Worm (Caenorhabditis elegans) whole organism, L1 larva: ENCODE data around the gene oac-58.
A peak's percentile ranks its signal among the peaks of the same experiment; 100 is the strongest.

Source experiments
- C16A3.4 ChIP-seq: fragments of 150-350 bp; optimal IDR thresholded peaks from 2 replicates; lab custom pipeline; 2014; ENCODE audit warnings: missing biosample characterization, missing genetic modification characterization
- F16B12.6 ChIP-seq: fragments of 150-350 bp; optimal IDR thresholded peaks from 2 replicates; lab custom pipeline; 2014; ENCODE audit warnings: missing biosample characterization, missing genetic modification characterization
- blmp-1 ChIP-seq: fragments of 150-350 bp; optimal IDR thresholded peaks from 2 replicates; lab custom pipeline; 2014; ENCODE audit warnings: missing biosample characterization, missing genetic modification characterization
- ceh-8 ChIP-seq: fragments of 200-800 bp; sonication (Bioruptor generic); optimal IDR thresholded peaks from 2 replicates; lab custom pipeline; 2018; ENCODE audit warnings: mild to moderate bottlenecking, missing genetic modification characterization, moderate library complexity, missing compliant biosample characterization
- ceh-82 ChIP-seq, 3 experiments: fragments of 150-350 bp in 1 of 3; sonication (generic microtip) in 2 of 3; optimal IDR thresholded peaks; 2 replicates each; lab custom pipeline; 2014 to 2017; ENCODE audit warnings: missing biosample characterization in 3 of 3, missing genetic modification characterization in 3 of 3
- dpl-1 ChIP-seq, 3 experiments: fragments of 150-350 bp in 2 of 3; sonication (generic microtip) in 1 of 3; optimal IDR thresholded peaks; 2 replicates each; lab custom pipeline; 2014 to 2017; ENCODE audit warnings: missing biosample characterization in 3 of 3, missing genetic modification characterization in 3 of 3, missing genetic modification reagents in 3 of 3
- dsc-1 ChIP-seq: sonication (generic microtip); optimal IDR thresholded peaks from 2 replicates; lab custom pipeline; 2016; ENCODE audit warnings: mild to moderate bottlenecking, missing genetic modification characterization, missing compliant biosample characterization
- efl-1 ChIP-seq, 4 experiments: fragments of 150-350 bp; optimal IDR thresholded peaks in 3 of 4; peaks in 1 of 4; 1 replicate in 1 of 4; 2 replicates in 3 of 4; lab custom pipeline; 2014; ENCODE audit warnings: missing biosample characterization in 2 of 4, missing genetic modification characterization in 2 of 4, missing genetic modification reagents in 2 of 4
- efl-3 ChIP-seq: fragments of 200-800 bp; sonication (Bioruptor generic); optimal IDR thresholded peaks from 2 replicates; lab custom pipeline; 2018; ENCODE audit warnings: mild to moderate bottlenecking, missing genetic modification characterization, missing compliant biosample characterization
- elt-2 ChIP-seq: sonication (generic microtip); optimal IDR thresholded peaks from 2 replicates; lab custom pipeline; 2016; ENCODE audit warnings: missing genetic modification characterization, mild to moderate bottlenecking, inconsistent platforms, missing compliant biosample characterization, missing genetic modification reagents
- elt-3 ChIP-seq, 6 experiments: fragments of 150-350 bp in 1 of 6; sonication (generic microtip); optimal IDR thresholded peaks; 2 replicates each; lab custom pipeline; 2017 to 2018; ENCODE audit warnings: missing biosample characterization in 6 of 6, missing genetic modification characterization in 6 of 6, inconsistent platforms in 1 of 6
- fkh-10 ChIP-seq: sonication (generic microtip); optimal IDR thresholded peaks from 2 replicates; lab custom pipeline; 2017; ENCODE audit warnings: missing biosample characterization, missing genetic modification reagents, missing genetic modification characterization
- fkh-8 ChIP-seq: sonication (generic microtip); optimal IDR thresholded peaks from 2 replicates; lab custom pipeline; 2016; ENCODE audit warnings: mild to moderate bottlenecking, missing genetic modification characterization, missing compliant biosample characterization
- fos-1 ChIP-seq: fragments of 150-350 bp; optimal IDR thresholded peaks from 2 replicates; lab custom pipeline; 2014; ENCODE audit warnings: missing biosample characterization, missing genetic modification characterization
- grh-1 ChIP-seq: fragments of 200-800 bp; sonication (Bioruptor generic); IDR thresholded peaks from 2 replicates; pipeline ENCODE4 v1.3.6; 2022; ENCODE audit warnings: missing genetic modification reagents, missing genetic modification characterization, missing compliant biosample characterization
- isw-1 ChIP-seq: fragments of 200-800 bp; sonication (Bioruptor generic); IDR thresholded peaks from 2 replicates; pipeline ENCODE4 v1.3.6; 2022; ENCODE audit warnings: missing genetic modification characterization, missing compliant biosample characterization
- lin-13 ChIP-seq: fragments of 150-350 bp; optimal IDR thresholded peaks from 2 replicates; lab custom pipeline; 2014; ENCODE audit warnings: missing biosample characterization, missing genetic modification reagents, missing genetic modification characterization
- lin-14 ChIP-seq: fragments of 200-800 bp; sonication (Bioruptor generic); optimal IDR thresholded peaks from 2 replicates; lab custom pipeline; 2018; ENCODE audit warnings: mild to moderate bottlenecking, missing genetic modification characterization, moderate library complexity, missing compliant biosample characterization
- lin-15B ChIP-seq: fragments of 150-350 bp; sonication (generic microtip); optimal IDR thresholded peaks from 3 replicates; lab custom pipeline; 2014; ENCODE audit warnings: missing biosample characterization, missing genetic modification characterization
- lin-35 ChIP-seq, 2 experiments: fragments of 150-350 bp; optimal IDR thresholded peaks; 2 replicates each; lab custom pipeline; 2014; ENCODE audit warnings: missing biosample characterization in 2 of 2, missing genetic modification characterization in 2 of 2, missing genetic modification reagents in 2 of 2
- lsy-2 ChIP-seq, 2 experiments: fragments of 150-350 bp; optimal IDR thresholded peaks; 2 replicates each; lab custom pipeline; 2014; ENCODE audit warnings: missing biosample characterization in 2 of 2, missing genetic modification characterization in 2 of 2
- mab-9 ChIP-seq: fragments of 200-800 bp; sonication (Bioruptor generic); IDR thresholded peaks from 2 replicates; pipeline ENCODE4 v1.3.6; 2022; ENCODE audit warnings: missing genetic modification reagents, missing genetic modification characterization, missing compliant biosample characterization
- mdl-1 ChIP-seq, 2 experiments: fragments of 150-350 bp; optimal IDR thresholded peaks; 2 replicates each; lab custom pipeline; 2014 to 2017; ENCODE audit warnings: missing biosample characterization in 2 of 2, missing genetic modification characterization in 2 of 2, inconsistent platforms in 1 of 2
- mep-1 ChIP-seq: fragments of 150-350 bp; optimal IDR thresholded peaks from 2 replicates; lab custom pipeline; 2014; ENCODE audit warnings: missing biosample characterization, missing genetic modification characterization
- nhr-19 ChIP-seq: fragments of 200-800 bp; sonication (Bioruptor generic); conservative IDR thresholded peaks from 2 replicates; pipeline ENCODE4 v1.3.6; 2022; ENCODE audit warnings: missing genetic modification characterization, missing compliant biosample characterization
- nhr-20 ChIP-seq: sonication (generic microtip); optimal IDR thresholded peaks from 2 replicates; lab custom pipeline; 2016; ENCODE audit warnings: mild to moderate bottlenecking, missing genetic modification characterization, missing compliant biosample characterization
- nhr-47 ChIP-seq: sonication (generic microtip); optimal IDR thresholded peaks from 2 replicates; lab custom pipeline; 2016; ENCODE audit warnings: mild to moderate bottlenecking, missing genetic modification characterization, moderate library complexity, missing compliant biosample characterization
- nhr-71 ChIP-seq: sonication (generic microtip); optimal IDR thresholded peaks from 2 replicates; lab custom pipeline; 2016; ENCODE audit warnings: mild to moderate bottlenecking, missing genetic modification characterization, moderate library complexity, missing compliant biosample characterization
- nhr-76 ChIP-seq: sonication (generic microtip); optimal IDR thresholded peaks from 2 replicates; lab custom pipeline; 2017; ENCODE audit warnings: missing biosample characterization, missing genetic modification characterization
- nhr-77 ChIP-seq: fragments of 150-350 bp; optimal IDR thresholded peaks from 2 replicates; lab custom pipeline; 2014; ENCODE audit warnings: missing biosample characterization, missing genetic modification characterization
- nhr-85 ChIP-seq: sonication (generic microtip); peaks from one replicate; lab custom pipeline; 2016; ENCODE audit warnings: missing genetic modification characterization, inconsistent platforms, missing compliant biosample characterization
- pag-3 ChIP-seq: sonication (generic microtip); optimal IDR thresholded peaks from 2 replicates; lab custom pipeline; 2017; ENCODE audit warnings: missing genetic modification characterization, mild to moderate bottlenecking, missing compliant biosample characterization, antibody characterized with exemption, borderline replicate concordance; ENCODE audit not compliant: insufficient read depth
- pax-3 ChIP-seq: fragments of 200-800 bp; sonication (Bioruptor generic); optimal IDR thresholded peaks from 2 replicates; lab custom pipeline; 2018; ENCODE audit warnings: mild to moderate bottlenecking, missing genetic modification characterization, moderate library complexity, missing compliant biosample characterization
- rnt-1 ChIP-seq: sonication (generic microtip); optimal IDR thresholded peaks from 2 replicates; lab custom pipeline; 2016; ENCODE audit warnings: mild to moderate bottlenecking, missing genetic modification characterization, moderate library complexity, missing compliant biosample characterization
- skn-1 ChIP-seq: fragments of 150-350 bp; optimal IDR thresholded peaks from 2 replicates; lab custom pipeline; 2014; ENCODE audit warnings: missing biosample characterization, missing genetic modification characterization
- snu-23 ChIP-seq: sonication (generic microtip); optimal IDR thresholded peaks from 2 replicates; lab custom pipeline; 2016; ENCODE audit warnings: missing genetic modification characterization, missing compliant biosample characterization
- sox-4 ChIP-seq: sonication (generic microtip); optimal IDR thresholded peaks from 2 replicates; lab custom pipeline; 2016; ENCODE audit warnings: missing genetic modification characterization, missing compliant biosample characterization
- swsn-7 ChIP-seq: sonication (generic microtip); optimal IDR thresholded peaks from 2 replicates; lab custom pipeline; 2016; ENCODE audit warnings: missing genetic modification characterization, missing compliant biosample characterization
- tbx-2 ChIP-seq: sonication (generic microtip); optimal IDR thresholded peaks from 2 replicates; lab custom pipeline; 2016; ENCODE audit warnings: missing genetic modification characterization, missing compliant biosample characterization
- unc-30 ChIP-seq: sonication (generic microtip); optimal IDR thresholded peaks from 2 replicates; lab custom pipeline; 2017; ENCODE audit warnings: missing biosample characterization, missing genetic modification characterization
- unc-62 ChIP-seq: fragments of 150-350 bp; optimal IDR thresholded peaks from 2 replicates; lab custom pipeline; 2014; ENCODE audit warnings: missing biosample characterization, missing genetic modification reagents, missing genetic modification characterization
- unc-86 ChIP-seq: sonication (generic microtip); optimal IDR thresholded peaks from 2 replicates; lab custom pipeline; 2016; ENCODE audit warnings: missing genetic modification characterization, missing compliant biosample characterization
- unc-98 ChIP-seq: fragments of 200-800 bp; sonication (Bioruptor generic); IDR thresholded peaks from 2 replicates; pipeline ENCODE4 v1.3.6; 2022; ENCODE audit warnings: missing genetic modification characterization, missing compliant biosample characterization
- xbp-1 ChIP-seq: sonication (generic microtip); optimal IDR thresholded peaks from 2 replicates; lab custom pipeline; 2016; ENCODE audit warnings: missing genetic modification characterization, missing compliant biosample characterization
- zag-1 ChIP-seq: fragments of 150-350 bp; optimal IDR thresholded peaks from 2 replicates; lab custom pipeline; 2014; ENCODE audit warnings: missing biosample characterization, missing genetic modification characterization

Gene oac-58

DNA sequence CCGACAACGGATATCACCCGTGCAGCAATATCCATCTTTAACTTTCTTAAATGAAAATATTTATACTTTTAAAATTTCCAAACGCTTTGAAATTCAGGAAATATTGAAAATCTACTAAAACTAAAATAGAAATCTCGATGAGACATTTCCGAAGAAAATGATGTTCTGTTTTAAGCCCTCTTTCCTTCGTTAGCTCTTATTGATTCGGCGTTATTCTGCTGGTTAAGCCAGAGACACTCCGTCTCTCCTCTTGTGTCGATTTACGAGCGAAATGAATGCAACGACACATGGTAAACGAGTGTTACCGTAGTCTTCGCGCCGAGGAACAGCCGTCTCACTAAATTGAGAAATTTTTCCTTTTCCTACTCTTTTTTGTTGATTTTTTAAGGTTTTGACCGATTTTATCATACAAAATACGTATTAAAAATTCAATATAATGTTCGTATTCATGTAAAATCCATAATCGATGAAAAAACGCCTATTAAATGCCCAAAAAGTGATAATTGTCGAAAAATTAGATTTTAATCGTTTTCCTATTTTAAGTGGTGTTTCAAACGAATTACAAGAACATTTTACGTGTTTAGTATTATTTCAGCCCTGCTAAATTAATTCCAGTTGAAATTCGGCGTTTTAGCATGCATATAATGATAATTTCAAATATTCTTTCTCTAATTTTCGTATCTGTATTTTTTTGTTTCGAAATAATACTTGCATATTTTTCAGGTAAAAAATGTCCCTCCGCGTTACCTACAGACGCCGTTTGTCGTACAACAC lies 43.0 kb downstream of the oac-58 start, which contains the start of the genes ppm-1.H and rpl-34:
TSS of gene ppm-1.H (minus strand) at position 51 of the 774 bp plus-strand sequence.
TSS of gene rpl-34 (plus strand) at position 724 of the 774 bp plus-strand sequence.
- no peak for TF ChIP-seq pax-3
- no peak for TF ChIP-seq ceh-8 (GFP tag; lab: Kevin White, UChicago)
- peak; percentile 62 for TF ChIP-seq nhr-47 (tag; lab: Kevin White, UChicago)
- peak; percentile 33 for TF ChIP-seq dsc-1 (tag; lab: Kevin White, UChicago)
- peak; percentile 20 for TF ChIP-seq nhr-19 (GFP tag; lab: Robert Waterston, UW)
- peak; percentile 19 for TF ChIP-seq unc-86 (tag; lab: Kevin White, UChicago)
- peak; percentile 65 for TF ChIP-seq xbp-1
- peak; percentile 54 for TF ChIP-seq fkh-8 (tag; lab: Kevin White, UChicago)
- TF ChIP-seq rnt-1, result peak; percentile 55
- TF ChIP-seq zag-1 (tag; lab: Kevin White, UChicago), result no peak
- no peak for TF ChIP-seq nhr-76
- TF ChIP-seq lin-35 (GFP tag; optimal IDR thresholded peaks at IDR 0.05; lab: Kevin White, UChicago), result peak; percentile 70 to 81
- peak; percentile 62 for TF ChIP-seq F16B12.6 (tag; lab: Kevin White, UChicago)
- peak; percentile 70 for TF ChIP-seq blmp-1 (tag; lab: Kevin White, UChicago)
- peak; percentile 75 for TF ChIP-seq C16A3.4
- TF ChIP-seq lin-15B, result peak; percentile 62
- TF ChIP-seq unc-98 (GFP tag; lab: Robert Waterston, UW), result no peak
- TF ChIP-seq mdl-1 (tag; optimal IDR thresholded peaks at IDR 0.05; lab: Kevin White, UChicago), result peak in 1 of 2 experiments; percentile 59
- peak; percentile 43 for TF ChIP-seq swsn-7 (tag; lab: Kevin White, UChicago)
- TF ChIP-seq mep-1 (tag; lab: Kevin White, UChicago), result peak; percentile 73
- TF ChIP-seq fkh-10 (GFP tag; lab: Kevin White, UChicago), result no peak
- peak; percentile 49 for TF ChIP-seq tbx-2 (tag; lab: Kevin White, UChicago)
- TF ChIP-seq nhr-77 (tag; lab: Kevin White, UChicago), result peak; percentile 29
- peak; percentile 71 for TF ChIP-seq lin-14
- TF ChIP-seq skn-1 (tag; lab: Kevin White, UChicago), result peak; percentile 47
- peak; percentile 56 to 79 (median 66) for TF ChIP-seq dpl-1 (GFP tag; optimal IDR thresholded peaks at IDR 0.05; lab: Kevin White, UChicago)
- TF ChIP-seq nhr-20 (tag; lab: Kevin White, UChicago), result peak; percentile 52
- no peak for TF ChIP-seq elt-2 (tag; lab: Kevin White, UChicago)
- peak; percentile 38 for TF ChIP-seq isw-1
- TF ChIP-seq snu-23 (GFP tag; lab: Kevin White, UChicago), result peak; percentile 73
- TF ChIP-seq ceh-82 (tag; optimal IDR thresholded peaks at IDR 0.05; lab: Kevin White, UChicago), result peak in 2 of 3 experiments; percentile 27 to 84
- peak; percentile 73 to 86 for TF ChIP-seq efl-1 (optimal IDR thresholded peaks at IDR 0.05; lab: Kevin White, UChicago)
- TF ChIP-seq efl-1 (GFP tag; optimal IDR thresholded peaks at IDR 0.05 in 1 of 2; lab: Kevin White, UChicago), result peak; percentile 69 to 87
- peak; percentile 96 to 98 for TF ChIP-seq lsy-2 (tag; optimal IDR thresholded peaks at IDR 0.05; lab: Kevin White, UChicago)
- peak; percentile 9 for TF ChIP-seq fos-1
- TF ChIP-seq elt-3 (tag; optimal IDR thresholded peaks at IDR 0.05; lab: Kevin White, UChicago), result no peak
- peak; percentile 63 for TF ChIP-seq nhr-71 (tag; lab: Kevin White, UChicago)
- peak; percentile 38 for TF ChIP-seq lin-13 (GFP tag; lab: Kevin White, UChicago)

DNA sequence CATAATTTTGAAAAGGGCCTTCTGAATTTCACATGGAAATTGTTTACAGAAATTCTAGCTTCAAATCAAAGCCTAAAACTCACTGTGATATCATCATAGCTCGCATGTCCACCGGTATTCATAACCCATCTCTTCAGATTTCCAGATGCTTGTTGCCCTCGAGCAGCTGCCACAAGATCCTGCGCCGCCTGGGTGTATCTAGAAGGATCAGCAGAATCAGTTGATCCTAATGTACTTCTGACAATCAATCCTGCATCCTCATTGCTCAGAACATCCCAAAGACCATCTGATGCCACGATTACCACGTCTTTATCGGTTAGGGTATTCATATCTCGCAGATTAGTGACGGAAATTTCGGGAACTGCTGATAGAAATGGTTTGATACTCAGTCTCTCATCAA lies 45.6 kb downstream of the oac-58 start:
- no peak for TF ChIP-seq sox-4 (tag; lab: Kevin White, UChicago)
- no peak for TF ChIP-seq pag-3 (tag; lab: Kevin White, UChicago)
- TF ChIP-seq unc-30, result no peak
- TF ChIP-seq xbp-1, result no peak
- no peak for TF ChIP-seq unc-62 (GFP tag; lab: Kevin White, UChicago)
- TF ChIP-seq F16B12.6 (tag; lab: Kevin White, UChicago), result no peak
- TF ChIP-seq grh-1 (GFP tag; lab: Robert Waterston, UW), result no peak
- TF ChIP-seq lin-15B, result no peak
- no peak for TF ChIP-seq unc-86 (tag; lab: Kevin White, UChicago)
- no peak for TF ChIP-seq snu-23 (GFP tag; lab: Kevin White, UChicago)
- no peak for TF ChIP-seq nhr-85 (tag; lab: Kevin White, UChicago)
- no peak for TF ChIP-seq tbx-2 (tag; lab: Kevin White, UChicago)
- TF ChIP-seq mep-1 (tag; lab: Kevin White, UChicago), result no peak
- TF ChIP-seq mab-9 (GFP tag; lab: Robert Waterston, UW), result no peak
- no peak for TF ChIP-seq nhr-71 (tag; lab: Kevin White, UChicago)
- no peak for TF ChIP-seq lsy-2 (tag; optimal IDR thresholded peaks at IDR 0.05; lab: Kevin White, UChicago)
- TF ChIP-seq efl-3, result no peak
